Worm (Caenorhabditis elegans) whole organism, early embryonic: Measurements from ENCODE around the gene sru-42.

Source experiments
- B0310.2 ChIP-seq: sonication (generic microtip); optimal IDR thresholded peaks from 2 replicates; lab custom pipeline; 2016; ENCODE audit warnings: mild to moderate bottlenecking, missing genetic modification characterization, missing compliant biosample characterization
- F13C5.2 ChIP-seq: sonication (generic microtip); optimal IDR thresholded peaks from 2 replicates; lab custom pipeline; 2017; ENCODE audit warnings: mild to moderate bottlenecking, missing genetic modification characterization, inconsistent platforms, missing compliant biosample characterization
- aly-1 ChIP-seq: sonication (generic microtip); optimal IDR thresholded peaks from 2 replicates; lab custom pipeline; 2016; ENCODE audit warnings: missing genetic modification characterization, missing compliant biosample characterization
- ama-1 ChIP-seq: fragments of 150-350 bp; optimal IDR thresholded peaks from 2 replicates; lab custom pipeline; 2014
- ceh-13 ChIP-seq: fragments of 200-800 bp; sonication (Bioruptor generic); optimal IDR thresholded peaks from 2 replicates; lab custom pipeline; 2018; ENCODE audit warnings: mild to moderate bottlenecking, missing genetic modification characterization, missing compliant biosample characterization
- flt-1 ChIP-seq: fragments of 200-800 bp; sonication (Bioruptor generic); IDR thresholded peaks from 2 replicates; pipeline ENCODE4 v1.3.6; 2022; ENCODE audit warnings: missing genetic modification characterization, missing compliant biosample characterization
- hmg-4 ChIP-seq: fragments of 200-800 bp; sonication (Bioruptor generic); optimal IDR thresholded peaks from 2 replicates; lab custom pipeline; 2018; ENCODE audit warnings: mild to moderate bottlenecking, missing genetic modification characterization, missing compliant biosample characterization
- pes-1 ChIP-seq: fragments of 200-800 bp; sonication (Bioruptor generic); IDR thresholded peaks from 2 replicates; pipeline ENCODE4 v1.3.6; 2022; ENCODE audit warnings: missing genetic modification reagents, missing genetic modification characterization, missing compliant biosample characterization
- scrt-1 ChIP-seq: fragments of 200-800 bp; sonication (Bioruptor generic); IDR thresholded peaks from 2 replicates; pipeline ENCODE4 v1.3.6; 2022; ENCODE audit warnings: missing genetic modification characterization, missing compliant biosample characterization
- sea-1 ChIP-seq: fragments of 200-800 bp; sonication (Bioruptor generic); conservative IDR thresholded peaks from 2 replicates; pipeline ENCODE4 v1.3.6; 2022; ENCODE audit warnings: missing genetic modification characterization, missing compliant biosample characterization
- tbx-37 ChIP-seq: fragments of 200-800 bp; sonication (Bioruptor generic); conservative IDR thresholded peaks from 2 replicates; pipeline ENCODE4 v1.3.6; 2022; ENCODE audit warnings: missing genetic modification reagents, missing genetic modification characterization, missing compliant biosample characterization

- TF ChIP-seq ama-1 (lab: Kevin White, UChicago), result no peak
- no peak for TF ChIP-seq scrt-1
- TF ChIP-seq flt-1, result no peak
- TF ChIP-seq tbx-37 (GFP tag; lab: Robert Waterston, UW), result no peak
- TF ChIP-seq B0310.2 (tag; lab: Kevin White, UChicago), result no peak
- no peak for TF ChIP-seq sea-1 (GFP tag; lab: Robert Waterston, UW)
- no peak for TF ChIP-seq pes-1
- TF ChIP-seq aly-1 (tag; lab: Kevin White, UChicago), result no peak
- TF ChIP-seq ceh-13 (GFP tag; lab: Kevin White, UChicago), result no peak
- no peak for TF ChIP-seq F13C5.2 (tag; lab: Kevin White, UChicago)
- TF ChIP-seq hmg-4 (GFP tag; lab: Kevin White, UChicago), result no peak
These were observed 48.0 kb upstream of the sru-42 start, which contains the start of gene fbxa-152 for ce11 chrV:15602253-15602652.
